Worm (Caenorhabditis elegans) whole organism, early embryonic: Measurements from ENCODE around the gene C17C3.24.

ENCODE experiments used
- B0310.2 ChIP-seq: sonication (generic microtip); optimal IDR thresholded peaks from 2 replicates; lab custom pipeline; 2016; ENCODE audit warnings: mild to moderate bottlenecking, missing genetic modification characterization, missing compliant biosample characterization
- F13C5.2 ChIP-seq: sonication (generic microtip); optimal IDR thresholded peaks from 2 replicates; lab custom pipeline; 2017; ENCODE audit warnings: mild to moderate bottlenecking, missing genetic modification characterization, inconsistent platforms, missing compliant biosample characterization
- ets-7 ChIP-seq: sonication (generic microtip); optimal IDR thresholded peaks from 2 replicates; lab custom pipeline; 2016; ENCODE audit warnings: missing genotype, missing genetic modification characterization, missing compliant biosample characterization
- hmbx-1 ChIP-seq: sonication (generic microtip); optimal IDR thresholded peaks from 2 replicates; lab custom pipeline; 2016; ENCODE audit warnings: mild to moderate bottlenecking, missing genetic modification characterization, missing compliant biosample characterization
- hnd-1 ChIP-seq: sonication (generic microtip); optimal IDR thresholded peaks from 2 replicates; lab custom pipeline; 2016; ENCODE audit warnings: missing genetic modification characterization, missing compliant biosample characterization
- scrt-1 ChIP-seq: fragments of 200-800 bp; sonication (Bioruptor generic); IDR thresholded peaks from 2 replicates; pipeline ENCODE4 v1.3.6; 2022; ENCODE audit warnings: missing genetic modification characterization, missing compliant biosample characterization
- sea-1 ChIP-seq: fragments of 200-800 bp; sonication (Bioruptor generic); conservative IDR thresholded peaks from 2 replicates; pipeline ENCODE4 v1.3.6; 2022; ENCODE audit warnings: missing genetic modification characterization, missing compliant biosample characterization
- tbx-11 ChIP-seq: fragments of 200-800 bp; sonication (Bioruptor generic); IDR thresholded peaks from 2 replicates; pipeline ENCODE4 v1.3.6; 2022; ENCODE audit warnings: missing genetic modification characterization, missing compliant biosample characterization

Gene C17C3.24

ce11 chrII:5494405-5494804 lies 47.2 kb downstream of the C17C3.24 start, which contains the start of gene F12A10.6:
TSS of gene F12A10.6 (minus strand) at chrII:5494505.
- TF ChIP-seq hnd-1 (tag; lab: Kevin White, UChicago) (no peak), F13C5.2 (no peak), sea-1 (no peak), B0310.2 (tag; lab: Kevin White, UChicago) (no peak), tbx-11 (GFP tag; lab: Robert Waterston, UW) (no peak), hmbx-1 (tag; lab: Kevin White, UChicago) (no peak), ets-7 (tag; lab: Kevin White, UChicago) (no peak), scrt-1 (no peak)
